Worm (Caenorhabditis elegans) whole organism, L4 larva: ENCODE data around the gene C14C10.2.

ENCODE experiments used
- F37D6.2 ChIP-seq: sonication (generic microtip); optimal IDR thresholded peaks from 2 replicates; lab custom pipeline; 2016; ENCODE audit warnings: mild to moderate bottlenecking, missing genetic modification characterization, missing compliant biosample characterization
- F44E2.7 ChIP-seq: fragments of 200-800 bp; sonication (Bioruptor generic); IDR thresholded peaks from 2 replicates; pipeline ENCODE4 v2.1.2; 2022; ENCODE audit warnings: missing genetic modification characterization, missing compliant biosample characterization
- F49E8.2 ChIP-seq: sonication (generic microtip); optimal IDR thresholded peaks from 2 replicates; lab custom pipeline; 2016; ENCODE audit warnings: missing compliant biosample characterization, mild to moderate bottlenecking, missing genetic modification characterization, borderline replicate concordance
- Y75B8A.6 ChIP-seq: fragments of 200-800 bp; sonication (Bioruptor generic); IDR thresholded peaks from 2 replicates; pipeline ENCODE4 v1.3.6; 2022; ENCODE audit warnings: missing genetic modification reagents, missing genetic modification characterization, missing compliant biosample characterization
- ama-1 ChIP-seq: fragments of 150-350 bp; optimal IDR thresholded peaks from 2 replicates; lab custom pipeline; 2014; ENCODE audit warnings: inconsistent platforms, mixed read lengths
- ceh-20 ChIP-seq: fragments of 200-800 bp; sonication (Bioruptor generic); IDR thresholded peaks from 2 replicates; pipeline ENCODE4 v1.3.6; 2022; ENCODE audit warnings: missing genetic modification reagents, missing genetic modification characterization, missing compliant biosample characterization
- ceh-32 ChIP-seq: sonication (generic microtip); optimal IDR thresholded peaks from 2 replicates; lab custom pipeline; 2016; ENCODE audit warnings: mild to moderate bottlenecking, missing genetic modification characterization, missing compliant biosample characterization; ENCODE audit not compliant: poor library complexity
- ceh-44 ChIP-seq: fragments of 200-800 bp; sonication (Bioruptor generic); IDR thresholded peaks from 2 replicates; pipeline ENCODE4 v1.3.6; 2022; ENCODE audit warnings: missing genetic modification reagents, missing genetic modification characterization, missing compliant biosample characterization
- ces-1 ChIP-seq: fragments of 150-350 bp; sonication (generic microtip); optimal IDR thresholded peaks from 4 replicates; lab custom pipeline; 2014; ENCODE audit warnings: missing biosample characterization, missing genetic modification reagents, missing genetic modification characterization
- cey-2 ChIP-seq: sonication (generic microtip); optimal IDR thresholded peaks from 3 replicates; lab custom pipeline; 2017; ENCODE audit warnings: missing genetic modification characterization, mild to moderate bottlenecking, missing compliant biosample characterization, antibody characterized with exemption, borderline replicate concordance; ENCODE audit not compliant: insufficient read depth
- ctbp-1 ChIP-seq: fragments of 200-800 bp; sonication (Bioruptor generic); IDR thresholded peaks from 2 replicates; pipeline ENCODE4 v1.3.6; 2022; ENCODE audit warnings: missing genetic modification reagents, missing genetic modification characterization, missing compliant biosample characterization
- daf-12 ChIP-seq: fragments of 150-350 bp; optimal IDR thresholded peaks from 2 replicates; lab custom pipeline; 2014; ENCODE audit warnings: missing biosample characterization, missing genetic modification reagents, missing genetic modification characterization
- daf-16 ChIP-seq, 3 experiments: sonication (generic microtip); optimal IDR thresholded peaks; 2 replicates each; lab custom pipeline; 2016 to 2017; ENCODE audit warnings: missing genetic modification characterization in 3 of 3, missing genetic modification reagents in 3 of 3, mild to moderate bottlenecking in 2 of 3, missing compliant biosample characterization in 2 of 3, missing biosample characterization in 1 of 3, moderate library complexity in 1 of 3
- daf-19 ChIP-seq: fragments of 200-800 bp; sonication (Bioruptor generic); conservative IDR thresholded peaks from 2 replicates; pipeline ENCODE4 v1.3.6; 2022; ENCODE audit warnings: missing genetic modification characterization, missing compliant biosample characterization
- daf-8 ChIP-seq: fragments of 200-800 bp; sonication (Bioruptor generic); IDR thresholded peaks from 2 replicates; pipeline ENCODE4 v1.3.6; 2022; ENCODE audit warnings: missing genetic modification characterization, missing compliant biosample characterization
- dmd-6 ChIP-seq: fragments of 200-800 bp; sonication (Bioruptor generic); IDR thresholded peaks from 2 replicates; pipeline ENCODE4 v1.3.6; 2022; ENCODE audit warnings: missing genetic modification reagents, missing genetic modification characterization, missing compliant biosample characterization
- fkh-10 ChIP-seq: fragments of 150-350 bp; optimal IDR thresholded peaks from 2 replicates; lab custom pipeline; 2014; ENCODE audit warnings: missing biosample characterization, missing genetic modification reagents, missing genetic modification characterization
- hif-1 ChIP-seq, 2 experiments: sonication (generic microtip); optimal IDR thresholded peaks; 2 replicates each; lab custom pipeline; 2016 to 2017; ENCODE audit warnings: missing compliant biosample characterization in 2 of 2, missing genetic modification characterization in 2 of 2, missing genetic modification reagents in 2 of 2, missing genotype in 2 of 2, mild to moderate bottlenecking in 1 of 2
- hlh-30 ChIP-seq: sonication (generic microtip); optimal IDR thresholded peaks from 2 replicates; lab custom pipeline; 2017; ENCODE audit warnings: antibody characterized with exemption, mild to moderate bottlenecking, missing genetic modification characterization, missing compliant biosample characterization; ENCODE audit not compliant: insufficient read depth
- hmg-1.1 ChIP-seq: fragments of 200-800 bp; sonication (Bioruptor generic); IDR thresholded peaks from 2 replicates; pipeline ENCODE4 v1.3.6; 2022; ENCODE audit warnings: missing genetic modification reagents, missing genetic modification characterization, missing compliant biosample characterization
- jun-1 ChIP-seq: fragments of 150-350 bp; optimal IDR thresholded peaks from 2 replicates; lab custom pipeline; 2014; ENCODE audit warnings: missing biosample characterization, missing genetic modification reagents, missing genetic modification characterization
- lim-7 ChIP-seq: fragments of 200-800 bp; sonication (Bioruptor generic); IDR thresholded peaks from 2 replicates; pipeline ENCODE4 v1.3.6; 2022; ENCODE audit warnings: missing genetic modification characterization, missing compliant biosample characterization
- lin-1 ChIP-seq: fragments of 200-800 bp; sonication (Bioruptor generic); IDR thresholded peaks from 2 replicates; pipeline ENCODE4 v1.3.6; 2022; ENCODE audit warnings: missing genetic modification reagents, missing genetic modification characterization, missing compliant biosample characterization
- lin-13 ChIP-seq: fragments of 150-350 bp; optimal IDR thresholded peaks from 2 replicates; lab custom pipeline; 2014; ENCODE audit warnings: missing biosample characterization, missing genetic modification reagents, missing genetic modification characterization
- lin-39 ChIP-seq: fragments of 150-350 bp; optimal IDR thresholded peaks from 2 replicates; lab custom pipeline; 2014; ENCODE audit warnings: missing biosample characterization, missing genetic modification reagents, missing genetic modification characterization
- lsy-2 ChIP-seq, 2 experiments: fragments of 150-350 bp in 1 of 2; sonication (generic microtip) in 1 of 2; optimal IDR thresholded peaks; 2 replicates each; lab custom pipeline; 2014 to 2017; ENCODE audit warnings: missing biosample characterization in 2 of 2, missing genetic modification characterization in 2 of 2
- mdt-29 ChIP-seq: fragments of 200-800 bp; sonication (Bioruptor generic); IDR thresholded peaks from 2 replicates; pipeline ENCODE4 v1.3.6; 2022; ENCODE audit warnings: missing genetic modification reagents, missing genetic modification characterization, missing compliant biosample characterization
- mep-1 ChIP-seq: fragments of 150-350 bp; sonication (generic microtip); optimal IDR thresholded peaks from 3 replicates; lab custom pipeline; 2014; ENCODE audit warnings: missing biosample characterization, missing genetic modification characterization
- mxl-2 ChIP-seq: fragments of 200-800 bp; sonication (Bioruptor generic); conservative IDR thresholded peaks from 2 replicates; pipeline ENCODE4 v1.3.6; 2022; ENCODE audit warnings: missing genetic modification reagents, missing genetic modification characterization, missing compliant biosample characterization
- nhr-10 ChIP-seq: fragments of 150-350 bp; optimal IDR thresholded peaks from 2 replicates; lab custom pipeline; 2014; ENCODE audit warnings: missing biosample characterization, missing genetic modification characterization
- nhr-102 ChIP-seq: sonication (generic microtip); optimal IDR thresholded peaks from 2 replicates; lab custom pipeline; 2016; ENCODE audit warnings: mild to moderate bottlenecking, missing genetic modification characterization, moderate library complexity, missing compliant biosample characterization
- nhr-11 ChIP-seq: fragments of 150-350 bp; optimal IDR thresholded peaks from 2 replicates; lab custom pipeline; 2014; ENCODE audit warnings: missing biosample characterization, missing genetic modification characterization
- nhr-111 ChIP-seq: fragments of 200-800 bp; sonication (Bioruptor generic); optimal IDR thresholded peaks from 2 replicates; lab custom pipeline; 2018; ENCODE audit warnings: mild to moderate bottlenecking, missing genetic modification characterization, missing compliant biosample characterization
- nhr-28 ChIP-seq: fragments of 150-350 bp; optimal IDR thresholded peaks from 2 replicates; lab custom pipeline; 2014; ENCODE audit warnings: missing biosample characterization, missing genetic modification characterization
- nhr-41 ChIP-seq: fragments of 200-800 bp; sonication (Bioruptor generic); IDR thresholded peaks from 2 replicates; pipeline ENCODE4 v1.3.6; 2022; ENCODE audit warnings: missing genetic modification reagents, missing genetic modification characterization, missing compliant biosample characterization
- nhr-42 ChIP-seq: fragments of 200-800 bp; sonication (Bioruptor generic); IDR thresholded peaks from 2 replicates; pipeline ENCODE4 v1.3.6; 2022; ENCODE audit warnings: missing genetic modification characterization, missing compliant biosample characterization
- nhr-76 ChIP-seq: fragments of 150-350 bp; optimal IDR thresholded peaks from 2 replicates; lab custom pipeline; 2014; ENCODE audit warnings: missing biosample characterization, missing genetic modification characterization
- pha-4 ChIP-seq, 2 experiments: fragments of 150-350 bp in 1 of 2; fragments of 200-800 bp in 1 of 2; sonication (Bioruptor generic) in 1 of 2; IDR thresholded peaks in 1 of 2; optimal IDR thresholded peaks in 1 of 2; 2 replicates each; pipeline versions ENCODE4 v1.3.6 to Lab custom; 2014 to 2022; ENCODE audit warnings: missing genetic modification characterization in 2 of 2, missing genetic modification reagents in 2 of 2, missing biosample characterization in 1 of 2, missing compliant biosample characterization in 1 of 2
- php-3 ChIP-seq: fragments of 200-800 bp; sonication (Bioruptor generic); IDR thresholded peaks from 2 replicates; pipeline ENCODE4 v1.3.6; 2022; ENCODE audit warnings: missing genetic modification reagents, missing genetic modification characterization, missing compliant biosample characterization
- pqm-1 ChIP-seq: sonication (generic microtip); optimal IDR thresholded peaks from 2 replicates; lab custom pipeline; 2017; ENCODE audit warnings: missing biosample characterization, missing genetic modification characterization
- snpc-1.2 ChIP-seq: fragments of 200-800 bp; sonication (Bioruptor generic); IDR thresholded peaks from 2 replicates; pipeline ENCODE4 v1.3.6; 2022; ENCODE audit warnings: missing genetic modification reagents, missing genetic modification characterization, missing compliant biosample characterization
- snpc-4 ChIP-seq: fragments of 150-350 bp; optimal IDR thresholded peaks from 2 replicates; lab custom pipeline; 2014; ENCODE audit warnings: missing biosample characterization, missing genetic modification characterization
- tag-97 ChIP-seq: fragments of 200-800 bp; sonication (Bioruptor generic); IDR thresholded peaks from 2 replicates; pipeline ENCODE4 v1.3.6; 2022; ENCODE audit warnings: missing genetic modification characterization, missing compliant biosample characterization
- unc-130 ChIP-seq: sonication (generic microtip); optimal IDR thresholded peaks from 2 replicates; lab custom pipeline; 2016; ENCODE audit warnings: missing genetic modification reagents, missing genetic modification characterization, missing compliant biosample characterization
- unc-62 ChIP-seq, 3 experiments: fragments of 150-350 bp in 1 of 3; sonication (generic microtip); optimal IDR thresholded peaks in 2 of 3; peaks in 1 of 3; 1 replicate in 1 of 3; 2 replicates in 2 of 3; lab custom pipeline; 2014 to 2017; ENCODE audit warnings: missing biosample characterization in 3 of 3, missing genetic modification characterization in 3 of 3, missing genetic modification reagents in 3 of 3, missing genotype in 1 of 3
- vab-7 ChIP-seq: fragments of 200-800 bp; sonication (Bioruptor generic); IDR thresholded peaks from 2 replicates; pipeline ENCODE4 v1.3.6; 2022; ENCODE audit warnings: missing genetic modification reagents, missing genetic modification characterization, missing compliant biosample characterization
- zag-1 ChIP-seq: fragments of 150-350 bp; optimal IDR thresholded peaks from 2 replicates; lab custom pipeline; 2014; ENCODE audit warnings: missing biosample characterization, missing genetic modification characterization
- zip-11 ChIP-seq: fragments of 200-800 bp; sonication (Bioruptor generic); IDR thresholded peaks from 2 replicates; pipeline ENCODE4 v1.3.6; 2022; ENCODE audit warnings: missing genetic modification characterization, missing compliant biosample characterization
- zip-2 ChIP-seq: fragments of 150-350 bp; optimal IDR thresholded peaks from 2 replicates; lab custom pipeline; 2014; ENCODE audit warnings: missing biosample characterization, missing genetic modification characterization
- ztf-11 ChIP-seq: fragments of 150-350 bp; optimal IDR thresholded peaks from 2 replicates; lab custom pipeline; 2014; ENCODE audit warnings: missing biosample characterization, missing genetic modification characterization

Gene C14C10.2

DNA sequence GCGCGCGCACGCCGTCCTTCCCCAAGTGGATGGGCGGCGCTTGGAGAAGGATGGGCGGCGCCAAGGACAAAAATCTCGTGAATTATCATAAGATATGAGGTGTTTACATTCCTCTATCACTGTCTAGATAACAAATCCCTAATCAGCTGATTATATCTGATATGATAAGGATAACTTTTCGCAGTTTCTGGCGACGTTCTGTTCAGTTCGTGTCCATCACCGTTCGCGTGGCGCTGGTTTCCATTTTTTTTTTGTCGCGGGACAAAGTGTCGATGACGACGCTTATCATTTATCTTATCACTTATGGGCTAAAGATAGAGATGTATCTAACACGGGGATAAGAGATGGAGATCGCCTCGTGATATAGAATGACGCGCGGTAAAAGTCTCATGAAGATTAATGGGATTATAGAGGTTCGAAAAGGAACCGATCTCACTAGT, 39.0 kb downstream of the C14C10.2 start (continued):
- no peak for TF ChIP-seq ztf-11
- TF ChIP-seq ceh-32 (tag; lab: Kevin White, UChicago), result no peak
- peak; percentile 19 for TF ChIP-seq mep-1 (tag; lab: Kevin White, UChicago)
- TF ChIP-seq fkh-10 (GFP tag; lab: Kevin White, UChicago), result no peak
- TF ChIP-seq pha-4 (GFP tag; IDR thresholded peaks at IDR 0.05; lab: Robert Waterston, UW), result no peak
- TF ChIP-seq pha-4 (tag; optimal IDR thresholded peaks at IDR 0.05; lab: Kevin White, UChicago), result no peak
- peak; percentile 76 for TF ChIP-seq nhr-28 (tag; lab: Kevin White, UChicago)
- no peak for TF ChIP-seq snpc-1.2 (GFP tag; lab: Robert Waterston, UW)
- TF ChIP-seq dmd-6, result peak; percentile 56
- no peak for TF ChIP-seq vab-7 (GFP tag; lab: Robert Waterston, UW)
- TF ChIP-seq daf-16 (GFP tag; optimal IDR thresholded peaks at IDR 0.05; lab: Kevin White, UChicago), result no peak
- no peak for TF ChIP-seq daf-16 (tag; optimal IDR thresholded peaks at IDR 0.05; lab: Kevin White, UChicago)
- no peak for TF ChIP-seq nhr-76
- no peak for TF ChIP-seq nhr-11 (tag; lab: Kevin White, UChicago)
- peak in 1 of 2 experiments; percentile 93 for TF ChIP-seq unc-62 (GFP tag; optimal IDR thresholded peaks at IDR 0.05 in 1 of 2; lab: Kevin White, UChicago)
- no peak for TF ChIP-seq unc-62 (tag; optimal IDR thresholded peaks at IDR 0.05; lab: Kevin White, UChicago)
- TF ChIP-seq ceh-20, result peak; percentile 24; the same call in 1 of the 2 replicates
- TF ChIP-seq lin-13 (GFP tag; lab: Kevin White, UChicago), result no peak
- TF ChIP-seq nhr-111 (GFP tag; lab: Kevin White, UChicago), result no peak
- peak; percentile 15 for TF ChIP-seq cey-2
- TF ChIP-seq ctbp-1 (GFP tag; lab: Robert Waterston, UW), result peak; percentile 32; the same call in 1 of the 2 replicates
- TF ChIP-seq ces-1 (GFP tag; lab: Kevin White, UChicago), result no peak
- TF ChIP-seq tag-97 (GFP tag; lab: Robert Waterston, UW), result no peak
- TF ChIP-seq F44E2.7 (GFP tag; lab: Robert Waterston, UW), result no peak
- no peak for TF ChIP-seq hif-1 (tag; optimal IDR thresholded peaks at IDR 0.05; lab: Kevin White, UChicago)
- no peak for TF ChIP-seq daf-19 (GFP tag; lab: Robert Waterston, UW)
- TF ChIP-seq daf-12 (tag; lab: Kevin White, UChicago), result no peak
- no peak for TF ChIP-seq zip-11
- no peak for TF ChIP-seq nhr-42 (GFP tag; lab: Robert Waterston, UW)
- TF ChIP-seq Y75B8A.6 (GFP tag; lab: Robert Waterston, UW), result no peak
- TF ChIP-seq lsy-2 (tag; optimal IDR thresholded peaks at IDR 0.05; lab: Kevin White, UChicago), result peak in 1 of 2 experiments; percentile 38
- TF ChIP-seq ceh-44, result no peak
- no peak for TF ChIP-seq daf-8 (GFP tag; lab: Robert Waterston, UW)
- TF ChIP-seq F49E8.2 (tag; lab: Kevin White, UChicago), result no peak
- no peak for TF ChIP-seq jun-1 (tag; lab: Kevin White, UChicago)
- TF ChIP-seq lin-39 (tag; lab: Kevin White, UChicago), result no peak
- no peak for TF ChIP-seq php-3 (GFP tag; lab: Robert Waterston, UW)
- peak; percentile 79 for TF ChIP-seq hlh-30 (tag; lab: Kevin White, UChicago)
- no peak for TF ChIP-seq lin-1
- no peak for TF ChIP-seq mxl-2 (GFP tag; lab: Robert Waterston, UW)
- TF ChIP-seq unc-130 (GFP tag; lab: Kevin White, UChicago), result no peak
- TF ChIP-seq nhr-10 (tag; lab: Kevin White, UChicago), result no peak
- no peak for TF ChIP-seq nhr-102 (tag; lab: Kevin White, UChicago)
- TF ChIP-seq lim-7 (GFP tag; lab: Robert Waterston, UW), result no peak
- TF ChIP-seq pqm-1 (tag; lab: Kevin White, UChicago), result no peak
- TF ChIP-seq hmg-1.1 (GFP tag; lab: Robert Waterston, UW), result no peak
- no peak for TF ChIP-seq F37D6.2
- TF ChIP-seq zag-1 (tag; lab: Kevin White, UChicago), result no peak
- TF ChIP-seq mdt-29, result no peak
- TF ChIP-seq nhr-41 (GFP tag; lab: Robert Waterston, UW), result no peak
- TF ChIP-seq zip-2 (tag; lab: Kevin White, UChicago), result no peak
- TF ChIP-seq snpc-4 (tag; lab: Kevin White, UChicago), result no peak
- no peak for TF ChIP-seq ama-1
